Worm (Caenorhabditis elegans) whole organism, young adult: Measurements from ENCODE around the gene C14B9.10.
A peak's percentile ranks its signal among the peaks of the same experiment; 100 is the strongest.

Experiments used
- C17E4.6 ChIP-seq: fragments of 200-800 bp; sonication (Bioruptor generic); IDR thresholded peaks from 2 replicates; pipeline ENCODE4 v1.3.6; 2022; ENCODE audit warnings: missing genetic modification reagents, missing genetic modification characterization, missing compliant biosample characterization
- Y56A3A.18 ChIP-seq: fragments of 200-800 bp; sonication (Bioruptor generic); IDR thresholded peaks from 2 replicates; pipeline ENCODE4 v1.3.6; 2022; ENCODE audit warnings: missing genetic modification reagents, missing genetic modification characterization, missing compliant biosample characterization
- Y67H2A.10 ChIP-seq: fragments of 200-800 bp; sonication (Bioruptor generic); conservative IDR thresholded peaks from 2 replicates; pipeline ENCODE4 v1.3.6; 2022; ENCODE audit warnings: missing genetic modification reagents, missing genetic modification characterization, missing compliant biosample characterization
- efl-1 ChIP-seq: fragments of 150-350 bp; optimal IDR thresholded peaks from 2 replicates; lab custom pipeline; 2014; ENCODE audit warnings: missing biosample characterization, missing genetic modification reagents, missing genetic modification characterization
- lin-35 ChIP-seq, 3 experiments: fragments of 150-350 bp in 2 of 3; sonication (generic microtip) in 1 of 3; optimal IDR thresholded peaks; 2 replicates each; lab custom pipeline; 2014 to 2018; ENCODE audit warnings: missing biosample characterization in 3 of 3, missing genetic modification characterization in 3 of 3, missing genetic modification reagents in 3 of 3
- lin-40 ChIP-seq: sonication (generic microtip); optimal IDR thresholded peaks from 2 replicates; lab custom pipeline; 2016; ENCODE audit warnings: missing genetic modification characterization, mild to moderate bottlenecking, missing compliant biosample characterization, missing genotype, missing genetic modification reagents
- mcd-1 ChIP-seq: fragments of 200-800 bp; sonication (Bioruptor generic); IDR thresholded peaks from 2 replicates; pipeline ENCODE4 v1.3.6; 2022; ENCODE audit warnings: missing genetic modification reagents, missing genetic modification characterization, missing compliant biosample characterization
- pbrm-1 ChIP-seq: fragments of 200-800 bp; sonication (Bioruptor generic); IDR thresholded peaks from 2 replicates; pipeline ENCODE4 v1.3.6; 2022; ENCODE audit warnings: missing genetic modification reagents, missing genetic modification characterization, missing compliant biosample characterization
- sea-2 ChIP-seq: fragments of 200-800 bp; sonication (Bioruptor generic); IDR thresholded peaks from 2 replicates; pipeline ENCODE4 v1.3.6; 2022; ENCODE audit warnings: missing genetic modification characterization, missing compliant biosample characterization
- snpc-4 ChIP-seq, 5 experiments: fragments of 150-350 bp in 1 of 5; sonication (generic microtip) in 4 of 5; optimal IDR thresholded peaks; 2 replicates each; lab custom pipeline; 2014 to 2018; ENCODE audit warnings: missing genetic modification characterization in 5 of 5, missing biosample characterization in 3 of 5, antibody characterized with exemption in 2 of 5, mild to moderate bottlenecking in 2 of 5, missing compliant biosample characterization in 2 of 5, missing genotype in 2 of 5, moderate library complexity in 2 of 5, missing genetic modification reagents in 1 of 5
- sptf-2 ChIP-seq: fragments of 200-800 bp; sonication (Bioruptor generic); optimal IDR thresholded peaks from 2 replicates; lab custom pipeline; 2018; ENCODE audit warnings: mild to moderate bottlenecking, missing genetic modification characterization, missing compliant biosample characterization
- ztf-25 ChIP-seq: fragments of 200-800 bp; sonication (Bioruptor generic); IDR thresholded peaks from 2 replicates; pipeline ENCODE4 v1.3.6; 2022; ENCODE audit warnings: missing genetic modification reagents, missing genetic modification characterization, missing compliant biosample characterization
- ztf-3 ChIP-seq: fragments of 200-800 bp; sonication (Bioruptor generic); optimal IDR thresholded peaks from 2 replicates; lab custom pipeline; 2018; ENCODE audit warnings: mild to moderate bottlenecking, missing genetic modification characterization, missing compliant biosample characterization

ce11 chrIII:8093079-8093623, 37.5 kb upstream of the C14B9.10 start, which contains the start of gene K06H7.2:
- TF ChIP-seq Y56A3A.18 (GFP tag; lab: Robert Waterston, UW) (no peak), efl-1 (GFP tag; lab: Kevin White, UChicago) (no peak), ztf-3 (no peak), Y67H2A.10 (GFP tag; lab: Robert Waterston, UW) (no peak), ztf-25 (GFP tag; lab: Robert Waterston, UW) (no peak), C17E4.6 (GFP tag; lab: Robert Waterston, UW) (no peak), lin-35 (GFP tag; optimal IDR thresholded peaks at IDR 0.05; lab: Kevin White, UChicago) (no peak), mcd-1 (GFP tag; lab: Robert Waterston, UW) (peak; percentile 79), lin-40 (tag; lab: Kevin White, UChicago) (peak; percentile 4), sptf-2 (GFP tag; lab: Kevin White, UChicago) (no peak), sea-2 (GFP tag; lab: Robert Waterston, UW) (no peak), snpc-4 (GFP tag; optimal IDR thresholded peaks at IDR 0.05; lab: Kevin White, UChicago) (no peak), snpc-4 (tag; optimal IDR thresholded peaks at IDR 0.05; lab: Kevin White, UChicago) (no peak), pbrm-1 (GFP tag; lab: Robert Waterston, UW) (no peak)
